Fruit fly (Drosophila melanogaster) whole organism, embryonic: ENCODE results near the gene CG10194.

Experiments used
- ATbp ChIP-seq: fragments of 200-800 bp; sonication (Bioruptor generic); optimal IDR thresholded peaks from 2 replicates; lab custom pipeline; 2017; ENCODE audit warnings: missing biosample characterization, mild to moderate bottlenecking, missing genetic modification characterization, missing genetic modification reagents
- Adf1 ChIP-seq: fragments of 200-800 bp; sonication (Bioruptor generic); IDR thresholded peaks from 2 replicates; pipeline ENCODE4 v1.3.6; 2022; ENCODE audit warnings: missing biosample characterization, missing genetic modification characterization
- CG10565 ChIP-seq: fragments of 200-800 bp; sonication (Bioruptor generic); optimal IDR thresholded peaks from 3 replicates; lab custom pipeline; 2016; ENCODE audit warnings: missing biosample characterization, mild to moderate bottlenecking, missing genetic modification characterization
- CG11247 ChIP-seq: fragments of 200-800 bp; sonication (Bioruptor generic); IDR thresholded peaks from 2 replicates; pipeline ENCODE4 v1.3.6; 2022; ENCODE audit warnings: missing biosample characterization, missing genetic modification characterization
- CG11504 ChIP-seq: fragments of 200-800 bp; sonication (Bioruptor generic); optimal IDR thresholded peaks from 3 replicates; lab custom pipeline; 2019; ENCODE audit warnings: missing biosample characterization, mild to moderate bottlenecking, missing genetic modification characterization, moderate library complexity
- CG13123 ChIP-seq: fragments of 200-800 bp; sonication (Bioruptor generic); optimal IDR thresholded peaks from 2 replicates; lab custom pipeline; 2016; ENCODE audit warnings: missing biosample characterization, missing genetic modification characterization
- CG13624 ChIP-seq: fragments of 200-800 bp; sonication (Bioruptor generic); optimal IDR thresholded peaks from 2 replicates; lab custom pipeline; 2016; ENCODE audit warnings: missing biosample characterization, missing genetic modification characterization
- CG14860 ChIP-seq: fragments of 200-800 bp; sonication (Bioruptor generic); IDR thresholded peaks from 3 replicates; pipeline ENCODE4 v1.3.6; 2022; ENCODE audit warnings: missing biosample characterization, missing genetic modification characterization; ENCODE audit not compliant: partially characterized antibody
- CG15514 ChIP-seq: fragments of 200-800 bp; sonication (Bioruptor generic); optimal IDR thresholded peaks from 3 replicates; lab custom pipeline; 2017; ENCODE audit warnings: missing biosample characterization, missing genetic modification characterization, mild to moderate bottlenecking, moderate library complexity, missing genetic modification reagents
- CG16863 ChIP-seq: fragments of 200-800 bp; sonication (Bioruptor generic); optimal IDR thresholded peaks from 3 replicates; lab custom pipeline; 2016; ENCODE audit warnings: missing biosample characterization, missing genetic modification characterization
- CG17829 ChIP-seq: fragments of 200-800 bp; optimal IDR thresholded peaks from 2 replicates; lab custom pipeline; 2019; ENCODE audit warnings: missing biosample characterization, mild to moderate bottlenecking, missing genetic modification characterization, moderate library complexity
- CG42726 ChIP-seq: fragments of 200-800 bp; sonication (Bioruptor generic); IDR thresholded peaks from 2 replicates; pipeline ENCODE4 v1.3.6; 2022; ENCODE audit warnings: missing biosample characterization, missing genetic modification characterization; ENCODE audit not compliant: partially characterized antibody
- CG4282 ChIP-seq: fragments of 200-800 bp; sonication (Bioruptor generic); optimal IDR thresholded peaks from 2 replicates; lab custom pipeline; 2016; ENCODE audit warnings: missing biosample characterization, missing genetic modification characterization
- CG4360 ChIP-seq: fragments of 200-800 bp; sonication (Bioruptor generic); IDR thresholded peaks from 2 replicates; pipeline ENCODE4 v1.3.6; 2022; ENCODE audit warnings: missing biosample characterization, missing genetic modification characterization
- CG4820 ChIP-seq: fragments of 200-800 bp; sonication (Bioruptor generic); optimal IDR thresholded peaks from 3 replicates; lab custom pipeline; 2016; ENCODE audit warnings: missing biosample characterization, missing genetic modification characterization
- CG6854 ChIP-seq: fragments of 200-800 bp; sonication (Bioruptor generic); optimal IDR thresholded peaks from 3 replicates; lab custom pipeline; 2017; ENCODE audit warnings: missing biosample characterization, mild to moderate bottlenecking, missing genetic modification characterization
- CG7556 ChIP-seq: fragments of 200-800 bp; sonication (Bioruptor generic); optimal IDR thresholded peaks from 2 replicates; lab custom pipeline; 2017; ENCODE audit warnings: missing biosample characterization, mild to moderate bottlenecking, missing genetic modification characterization
- CG7745 ChIP-seq: fragments of 200-800 bp; sonication (Bioruptor generic); optimal IDR thresholded peaks from 2 replicates; lab custom pipeline; 2018; ENCODE audit warnings: missing biosample characterization, mild to moderate bottlenecking, missing genetic modification characterization, moderate library complexity
- CG7786 ChIP-seq: fragments of 200-800 bp; sonication (Bioruptor generic); optimal IDR thresholded peaks from 2 replicates; lab custom pipeline; 2016; ENCODE audit warnings: missing biosample characterization, missing genetic modification characterization
- D ChIP-seq, 2 experiments: fragments of 200-800 bp in 1 of 2; fragments of >200 bp in 1 of 2; sonication (Bioruptor generic) in 1 of 2; optimal IDR thresholded peaks; 2 replicates in 1 of 2; 3 replicates in 1 of 2; lab custom pipeline; 2017; ENCODE audit warnings: mild to moderate bottlenecking in 1 of 2, missing biosample characterization in 1 of 2, missing genetic modification characterization in 1 of 2, missing genetic modification reagents in 1 of 2
- D19B ChIP-seq: fragments of 200-800 bp; sonication (Bioruptor generic); optimal IDR thresholded peaks from 2 replicates; lab custom pipeline; 2017; ENCODE audit warnings: missing biosample characterization, mild to moderate bottlenecking, missing genetic modification characterization
- Dll ChIP-seq: fragments of 200-800 bp; sonication (Bioruptor generic); IDR thresholded peaks from 4 replicates; pipeline ENCODE4 v1.3.6; 2022; ENCODE audit warnings: missing biosample characterization, missing genetic modification characterization; ENCODE audit not compliant: partially characterized antibody
- E2f2 ChIP-seq: fragments of 200-800 bp; sonication (Bioruptor generic); IDR thresholded peaks from 2 replicates; pipeline ENCODE4 v1.3.6; 2022; ENCODE audit warnings: missing biosample characterization, missing genetic modification characterization
- HLH54F ChIP-seq: fragments of 200-800 bp; sonication (Bioruptor generic); optimal IDR thresholded peaks from 3 replicates; lab custom pipeline; 2016; ENCODE audit warnings: missing biosample characterization, missing genetic modification characterization
- HmgD ChIP-seq: fragments of 200-800 bp; sonication (Bioruptor generic); optimal IDR thresholded peaks from 3 replicates; lab custom pipeline; 2016; ENCODE audit warnings: missing biosample characterization, missing genetic modification characterization
- MBD-R2 ChIP-seq: fragments of 200-800 bp; sonication (Bioruptor generic); IDR thresholded peaks from 2 replicates; pipeline ENCODE4 v1.3.6; 2022; ENCODE audit warnings: missing biosample characterization, missing genetic modification characterization
- Myb ChIP-seq: fragments of 200-800 bp; sonication (Bioruptor generic); optimal IDR thresholded peaks from 2 replicates; lab custom pipeline; 2016; ENCODE audit warnings: missing biosample characterization, missing genetic modification characterization
- Pdp1 ChIP-seq, 2 experiments: fragments of 200-800 bp; sonication (Bioruptor generic); optimal IDR thresholded peaks; 3 replicates each; lab custom pipeline; 2016; ENCODE audit warnings: missing biosample characterization in 2 of 2, missing genetic modification characterization in 2 of 2, mild to moderate bottlenecking in 1 of 2, moderate library complexity in 1 of 2
- Poxn ChIP-seq: fragments of 200-800 bp; sonication (Bioruptor generic); IDR thresholded peaks from 2 replicates; pipeline ENCODE4 v1.3.6; 2022; ENCODE audit warnings: missing biosample characterization, missing genetic modification characterization
- Scr ChIP-seq: fragments of 200-800 bp; sonication (Bioruptor generic); IDR thresholded peaks from 2 replicates; pipeline ENCODE4 v1.3.6; 2022; ENCODE audit warnings: missing biosample characterization, missing genetic modification characterization; ENCODE audit not compliant: partially characterized antibody
- amos ChIP-seq: fragments of 200-800 bp; sonication (Bioruptor generic); IDR thresholded peaks from 2 replicates; pipeline ENCODE4 v1.3.6; 2022; ENCODE audit warnings: missing biosample characterization, missing genetic modification characterization; ENCODE audit not compliant: partially characterized antibody
- cg ChIP-seq: fragments of 200-800 bp; sonication (Bioruptor generic); optimal IDR thresholded peaks from 3 replicates; lab custom pipeline; 2019; ENCODE audit warnings: missing biosample characterization, mild to moderate bottlenecking, missing genetic modification characterization, moderate library complexity
- en ChIP-seq: fragments of 200-800 bp; sonication (Bioruptor generic); optimal IDR thresholded peaks from 2 replicates; lab custom pipeline; 2016; ENCODE audit warnings: missing biosample characterization, missing genetic modification characterization
- fd96Cb ChIP-seq: fragments of 200-800 bp; sonication (Bioruptor generic); optimal IDR thresholded peaks from 2 replicates; lab custom pipeline; 2018; ENCODE audit warnings: missing biosample characterization, mild to moderate bottlenecking, missing genetic modification characterization, moderate library complexity
- fru ChIP-seq: fragments of >200 bp; optimal IDR thresholded peaks from 2 replicates; lab custom pipeline; 2017
- ftz-f1 ChIP-seq: fragments of 200-800 bp; sonication (Bioruptor generic); optimal IDR thresholded peaks from 2 replicates; lab custom pipeline; 2016; ENCODE audit warnings: missing biosample characterization, missing genetic modification characterization
- hb ChIP-seq: fragments of 200-800 bp; sonication (Bioruptor generic); IDR thresholded peaks from 3 replicates; pipeline ENCODE4 v1.3.6; 2022; ENCODE audit warnings: missing biosample characterization, missing genetic modification characterization; ENCODE audit not compliant: partially characterized antibody
- knrl ChIP-seq: fragments of 200-800 bp; sonication (Bioruptor generic); IDR thresholded peaks from 3 replicates; pipeline ENCODE4 v1.3.6; 2022; ENCODE audit warnings: missing biosample characterization, missing genetic modification characterization; ENCODE audit not compliant: partially characterized antibody
- luna ChIP-seq: fragments of 200-800 bp; sonication (Bioruptor generic); optimal IDR thresholded peaks from 2 replicates; lab custom pipeline; 2016; ENCODE audit warnings: missing biosample characterization, missing genetic modification characterization
- mam ChIP-seq: fragments of 200-800 bp; sonication (Bioruptor generic); optimal IDR thresholded peaks from 3 replicates; lab custom pipeline; 2016; ENCODE audit warnings: missing biosample characterization, missing genetic modification characterization
- nerfin-1 ChIP-seq: fragments of 200-800 bp; sonication (Bioruptor generic); optimal IDR thresholded peaks from 3 replicates; lab custom pipeline; 2019; ENCODE audit warnings: missing biosample characterization, mild to moderate bottlenecking, missing genetic modification characterization, moderate library complexity
- oc ChIP-seq: fragments of 200-800 bp; sonication (Bioruptor generic); optimal IDR thresholded peaks from 2 replicates; lab custom pipeline; 2018; ENCODE audit warnings: missing biosample characterization, mild to moderate bottlenecking, missing genetic modification characterization, moderate library complexity
- row ChIP-seq: fragments of 200-800 bp; sonication (Bioruptor generic); IDR thresholded peaks from 3 replicates; pipeline ENCODE4 v1.3.6; 2022; ENCODE audit warnings: missing biosample characterization, missing genetic modification characterization
- scrt ChIP-seq: fragments of 200-800 bp; sonication (Bioruptor generic); optimal IDR thresholded peaks from 2 replicates; lab custom pipeline; 2018; ENCODE audit warnings: missing biosample characterization, mild to moderate bottlenecking, missing genetic modification characterization, moderate library complexity
- shn ChIP-seq: fragments of 200-800 bp; sonication (Bioruptor generic); optimal IDR thresholded peaks from 3 replicates; lab custom pipeline; 2016; ENCODE audit warnings: missing biosample characterization, missing genetic modification characterization
- sr ChIP-seq: fragments of 200-800 bp; sonication (Bioruptor generic); IDR thresholded peaks from 3 replicates; pipeline ENCODE4 v1.3.6; 2022; ENCODE audit warnings: missing biosample characterization, missing genetic modification characterization
- stwl ChIP-seq: fragments of 200-800 bp; sonication (Bioruptor generic); optimal IDR thresholded peaks from 3 replicates; lab custom pipeline; 2018; ENCODE audit warnings: missing biosample characterization, mild to moderate bottlenecking, missing genetic modification characterization, moderate library complexity
- vvl ChIP-seq: fragments of 200-800 bp; sonication (Bioruptor generic); IDR thresholded peaks from 2 replicates; pipeline ENCODE4 v1.3.6; 2022; ENCODE audit warnings: missing biosample characterization, missing genetic modification characterization
- zen2 ChIP-seq: fragments of 200-800 bp; sonication (Bioruptor generic); IDR thresholded peaks from 3 replicates; pipeline ENCODE4 v1.3.6; 2022; ENCODE audit warnings: missing biosample characterization, missing genetic modification characterization; ENCODE audit not compliant: partially characterized antibody

Gene CG10194

DNA sequence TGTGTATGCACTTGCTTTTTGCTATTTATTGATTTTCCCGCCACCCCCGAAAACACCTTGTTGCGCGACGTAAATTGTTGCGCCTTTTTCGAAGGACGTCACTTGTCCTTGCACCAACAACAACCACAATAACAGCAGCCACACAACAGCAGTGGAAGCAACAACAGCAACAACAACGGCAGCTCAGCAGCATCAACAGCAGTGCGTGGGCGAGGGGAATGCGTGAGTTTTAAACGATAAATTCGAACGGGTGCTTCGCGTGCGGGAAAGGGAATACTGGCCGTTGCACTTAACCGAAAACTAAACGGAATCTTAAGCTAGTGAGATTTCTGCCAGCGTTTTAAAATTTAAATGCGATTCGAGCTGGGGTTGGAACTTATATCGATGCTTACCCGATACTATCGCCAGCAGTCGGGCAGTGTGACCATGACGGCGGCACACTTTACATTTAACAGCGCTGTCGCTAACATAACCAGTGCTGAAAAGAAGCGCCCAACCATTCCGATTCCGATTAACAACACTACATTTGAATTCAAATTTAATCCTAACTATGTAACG, 18.5 kb upstream of the CG10194 start, which contains the start of gene cyst (continued):
- TF ChIP-seq mam (peak; percentile 70), HmgD (GFP tag; lab: Kevin White, UChicago) (peak; percentile 54), fru (lab: Kevin White, UChicago) (no peak), en (GFP tag; lab: Kevin White, UChicago) (peak; percentile 20), CG4282 (GFP tag; lab: Kevin White, UChicago) (peak; percentile 10), row (GFP tag; lab: Robert Waterston, UW) (peak; percentile 27; the same call in 1 of the 3 replicates), ATbp (GFP tag; lab: Kevin White, UChicago) (no peak), CG14860 (GFP tag; lab: Robert Waterston, UW) (peak; percentile 96), CG7556 (no peak), HLH54F (GFP tag; lab: Kevin White, UChicago) (peak; percentile 57), Dll (GFP tag; lab: Robert Waterston, UW) (peak; percentile 97), CG10565 (no peak), D (optimal IDR thresholded peaks at IDR 0.05; lab: Kevin White, UChicago) (peak; percentile 52), D (GFP tag; optimal IDR thresholded peaks at IDR 0.05; lab: Kevin White, UChicago) (no peak), knrl (GFP tag; lab: Robert Waterston, UW) (peak; percentile 97), CG15514 (GFP tag; lab: Kevin White, UChicago) (peak; percentile 83), scrt (GFP tag; lab: Kevin White, UChicago) (peak; percentile 93), sr (GFP tag; lab: Robert Waterston, UW) (peak; percentile 60; the same call in 1 of the 3 replicates), Pdp1 (GFP tag; optimal IDR thresholded peaks at IDR 0.05; lab: Kevin White, UChicago) (peak in 1 of 2 experiments; percentile 17), hb (GFP tag; lab: Robert Waterston, UW) (peak; percentile 94), CG11247 (GFP tag; lab: Robert Waterston, UW) (peak; percentile 19; the same call in 1 of the 2 replicates), Adf1 (GFP tag; lab: Robert Waterston, UW) (peak; percentile 23; the same call in 1 of the 2 replicates), amos (GFP tag; lab: Robert Waterston, UW) (peak; percentile 97), ftz-f1 (GFP tag; lab: Kevin White, UChicago) (peak; percentile 67), cg (GFP tag; lab: Kevin White, UChicago) (peak; percentile 91), CG16863 (GFP tag; lab: Kevin White, UChicago) (peak; percentile 61), CG7745 (tag; lab: Kevin White, UChicago) (no peak), CG11504 (tag; lab: Kevin White, UChicago) (no peak), luna (GFP tag; lab: Kevin White, UChicago) (peak; percentile 49), CG13624 (GFP tag; lab: Kevin White, UChicago) (peak; percentile 69), vvl (GFP tag; lab: Robert Waterston, UW) (peak; percentile 75), shn (GFP tag; lab: Kevin White, UChicago) (peak; percentile 2), stwl (tag; lab: Kevin White, UChicago) (peak; percentile 90), CG4360 (peak; percentile 96), Myb (peak; percentile 99), oc (no peak), MBD-R2 (GFP tag; lab: Robert Waterston, UW) (peak; percentile 64), CG42726 (GFP tag; lab: Robert Waterston, UW) (peak; percentile 97), Scr (GFP tag; lab: Robert Waterston, UW) (peak; percentile 97), CG7786 (GFP tag; lab: Kevin White, UChicago) (peak; percentile 1), CG4820 (peak; percentile 12), nerfin-1 (tag; lab: Kevin White, UChicago) (peak; percentile 64), zen2 (peak; percentile 96), D19B (GFP tag; lab: Kevin White, UChicago) (no peak), fd96Cb (tag; lab: Kevin White, UChicago) (no peak), Poxn (GFP tag; lab: Robert Waterston, UW) (no peak), E2f2 (GFP tag; lab: Robert Waterston, UW) (peak; percentile 86), CG13123 (GFP tag; lab: Kevin White, UChicago) (peak; percentile 14), CG17829 (tag; lab: Kevin White, UChicago) (peak; percentile 57), CG6854 (GFP tag; lab: Kevin White, UChicago) (peak; percentile 1)
